Worm (Caenorhabditis elegans) whole organism, L4 larva: Measurements from ENCODE around the gene aman-1.
A peak's percentile ranks its signal among the peaks of the same experiment; 100 is the strongest.

Experiments
- F10B5.3 ChIP-seq: sonication (generic microtip); optimal IDR thresholded peaks from 2 replicates; lab custom pipeline; 2016; ENCODE audit warnings: mild to moderate bottlenecking, missing genetic modification characterization, missing compliant biosample characterization
- F44E2.7 ChIP-seq: fragments of 200-800 bp; sonication (Bioruptor generic); IDR thresholded peaks from 2 replicates; pipeline ENCODE4 v2.1.2; 2022; ENCODE audit warnings: missing genetic modification characterization, missing compliant biosample characterization
- F49E8.2 ChIP-seq: sonication (generic microtip); optimal IDR thresholded peaks from 2 replicates; lab custom pipeline; 2016; ENCODE audit warnings: missing compliant biosample characterization, mild to moderate bottlenecking, missing genetic modification characterization, borderline replicate concordance
- R02D3.7 ChIP-seq: fragments of 150-350 bp; sonication (generic microtip); optimal IDR thresholded peaks from 3 replicates; lab custom pipeline; 2014; ENCODE audit warnings: missing biosample characterization, missing genetic modification characterization
- T20F7.1 ChIP-seq: fragments of 200-800 bp; sonication (Bioruptor generic); optimal IDR thresholded peaks from 2 replicates; lab custom pipeline; 2018; ENCODE audit warnings: mild to moderate bottlenecking, missing genetic modification characterization, missing compliant biosample characterization
- Y105C5A.15 ChIP-seq: fragments of 200-800 bp; sonication (Bioruptor generic); IDR thresholded peaks from 2 replicates; pipeline ENCODE4 v1.3.6; 2022; ENCODE audit warnings: missing genetic modification characterization, missing compliant biosample characterization
- Y48G9A.11 ChIP-seq: fragments of 200-800 bp; sonication (Bioruptor generic); IDR thresholded peaks from 2 replicates; pipeline ENCODE4 v1.3.6; 2022; ENCODE audit warnings: missing genetic modification reagents, missing genetic modification characterization, missing compliant biosample characterization
- Y75B8A.6 ChIP-seq: fragments of 200-800 bp; sonication (Bioruptor generic); IDR thresholded peaks from 2 replicates; pipeline ENCODE4 v1.3.6; 2022; ENCODE audit warnings: missing genetic modification reagents, missing genetic modification characterization, missing compliant biosample characterization
- ZK337.2 ChIP-seq: fragments of 200-800 bp; sonication (Bioruptor generic); IDR thresholded peaks from 2 replicates; pipeline ENCODE4 v1.3.6; 2022; ENCODE audit warnings: missing genetic modification reagents, missing genetic modification characterization, missing compliant biosample characterization
- aha-1 ChIP-seq: fragments of 150-350 bp; peaks from one replicate; lab custom pipeline; 2014; ENCODE audit warnings: missing biosample characterization, missing genetic modification characterization
- aly-2 ChIP-seq: sonication (generic microtip); optimal IDR thresholded peaks from 2 replicates; lab custom pipeline; 2018; ENCODE audit warnings: missing biosample characterization, missing genetic modification characterization
- ceh-28 ChIP-seq: fragments of 150-350 bp; optimal IDR thresholded peaks from 2 replicates; lab custom pipeline; 2014; ENCODE audit warnings: missing biosample characterization, missing genetic modification reagents, missing genetic modification characterization
- ceh-32 ChIP-seq: sonication (generic microtip); optimal IDR thresholded peaks from 2 replicates; lab custom pipeline; 2016; ENCODE audit warnings: mild to moderate bottlenecking, missing genetic modification characterization, missing compliant biosample characterization; ENCODE audit not compliant: poor library complexity
- ceh-82 ChIP-seq: sonication (generic microtip); optimal IDR thresholded peaks from 2 replicates; lab custom pipeline; 2017; ENCODE audit warnings: missing biosample characterization, missing genetic modification characterization
- ces-1 ChIP-seq: fragments of 150-350 bp; sonication (generic microtip); optimal IDR thresholded peaks from 4 replicates; lab custom pipeline; 2014; ENCODE audit warnings: missing biosample characterization, missing genetic modification reagents, missing genetic modification characterization
- cey-2 ChIP-seq: sonication (generic microtip); optimal IDR thresholded peaks from 3 replicates; lab custom pipeline; 2017; ENCODE audit warnings: missing genetic modification characterization, mild to moderate bottlenecking, missing compliant biosample characterization, antibody characterized with exemption, borderline replicate concordance; ENCODE audit not compliant: insufficient read depth
- ctbp-1 ChIP-seq: fragments of 200-800 bp; sonication (Bioruptor generic); IDR thresholded peaks from 2 replicates; pipeline ENCODE4 v1.3.6; 2022; ENCODE audit warnings: missing genetic modification reagents, missing genetic modification characterization, missing compliant biosample characterization
- dmd-9 ChIP-seq: fragments of 200-800 bp; sonication (Bioruptor generic); IDR thresholded peaks from 2 replicates; pipeline ENCODE4 v1.3.6; 2022; ENCODE audit warnings: missing genetic modification reagents, missing genetic modification characterization, missing compliant biosample characterization
- dpl-1 ChIP-seq: fragments of 150-350 bp; optimal IDR thresholded peaks from 2 replicates; lab custom pipeline; 2014; ENCODE audit warnings: missing biosample characterization, missing genetic modification reagents, missing genetic modification characterization
- egl-27 ChIP-seq: sonication (generic microtip); optimal IDR thresholded peaks from 3 replicates; lab custom pipeline; 2017; ENCODE audit warnings: missing biosample characterization, missing genetic modification reagents, missing genetic modification characterization
- hlh-30 ChIP-seq: sonication (generic microtip); optimal IDR thresholded peaks from 2 replicates; lab custom pipeline; 2017; ENCODE audit warnings: antibody characterized with exemption, mild to moderate bottlenecking, missing genetic modification characterization, missing compliant biosample characterization; ENCODE audit not compliant: insufficient read depth
- hmg-1.1 ChIP-seq: fragments of 200-800 bp; sonication (Bioruptor generic); IDR thresholded peaks from 2 replicates; pipeline ENCODE4 v1.3.6; 2022; ENCODE audit warnings: missing genetic modification reagents, missing genetic modification characterization, missing compliant biosample characterization
- jun-1 ChIP-seq: fragments of 150-350 bp; optimal IDR thresholded peaks from 2 replicates; lab custom pipeline; 2014; ENCODE audit warnings: missing biosample characterization, missing genetic modification reagents, missing genetic modification characterization
- lim-7 ChIP-seq: fragments of 200-800 bp; sonication (Bioruptor generic); IDR thresholded peaks from 2 replicates; pipeline ENCODE4 v1.3.6; 2022; ENCODE audit warnings: missing genetic modification characterization, missing compliant biosample characterization
- lin-1 ChIP-seq: fragments of 200-800 bp; sonication (Bioruptor generic); IDR thresholded peaks from 2 replicates; pipeline ENCODE4 v1.3.6; 2022; ENCODE audit warnings: missing genetic modification reagents, missing genetic modification characterization, missing compliant biosample characterization
- lin-15B ChIP-seq: fragments of 150-350 bp; sonication (generic microtip); optimal IDR thresholded peaks from 3 replicates; lab custom pipeline; 2014; ENCODE audit warnings: missing biosample characterization, missing genetic modification characterization
- lin-29 ChIP-seq: fragments of 200-800 bp; sonication (Bioruptor generic); IDR thresholded peaks from 2 replicates; pipeline ENCODE4 v1.3.6; 2022; ENCODE audit warnings: missing genetic modification reagents, missing genetic modification characterization, missing compliant biosample characterization
- lin-38 ChIP-seq: fragments of 200-800 bp; sonication (Bioruptor generic); IDR thresholded peaks from 2 replicates; pipeline ENCODE4 v1.3.6; 2022; ENCODE audit warnings: missing genetic modification reagents, missing genetic modification characterization, missing compliant biosample characterization
- lir-3 ChIP-seq: sonication (generic microtip); optimal IDR thresholded peaks from 2 replicates; lab custom pipeline; 2016; ENCODE audit warnings: mild to moderate bottlenecking, missing genetic modification characterization, missing compliant biosample characterization
- lsy-2 ChIP-seq, 2 experiments: fragments of 150-350 bp in 1 of 2; sonication (generic microtip) in 1 of 2; optimal IDR thresholded peaks; 2 replicates each; lab custom pipeline; 2014 to 2017; ENCODE audit warnings: missing biosample characterization in 2 of 2, missing genetic modification characterization in 2 of 2
- mdl-1 ChIP-seq, 2 experiments: fragments of 150-350 bp in 1 of 2; sonication (generic microtip) in 1 of 2; optimal IDR thresholded peaks; 2 replicates each; lab custom pipeline; 2014 to 2017; ENCODE audit warnings: missing biosample characterization in 2 of 2, missing genetic modification characterization in 2 of 2
- mdt-29 ChIP-seq: fragments of 200-800 bp; sonication (Bioruptor generic); IDR thresholded peaks from 2 replicates; pipeline ENCODE4 v1.3.6; 2022; ENCODE audit warnings: missing genetic modification reagents, missing genetic modification characterization, missing compliant biosample characterization
- mep-1 ChIP-seq: fragments of 150-350 bp; sonication (generic microtip); optimal IDR thresholded peaks from 3 replicates; lab custom pipeline; 2014; ENCODE audit warnings: missing biosample characterization, missing genetic modification characterization
- mes-2 ChIP-seq: sonication (generic microtip); optimal IDR thresholded peaks from 2 replicates; lab custom pipeline; 2016; ENCODE audit warnings: missing genotype, mild to moderate bottlenecking, missing genetic modification characterization, missing compliant biosample characterization; ENCODE audit not compliant: poor library complexity, severe bottlenecking
- nhr-10 ChIP-seq: fragments of 150-350 bp; optimal IDR thresholded peaks from 2 replicates; lab custom pipeline; 2014; ENCODE audit warnings: missing biosample characterization, missing genetic modification characterization
- nhr-102 ChIP-seq: sonication (generic microtip); optimal IDR thresholded peaks from 2 replicates; lab custom pipeline; 2016; ENCODE audit warnings: mild to moderate bottlenecking, missing genetic modification characterization, moderate library complexity, missing compliant biosample characterization
- nhr-11 ChIP-seq: fragments of 150-350 bp; optimal IDR thresholded peaks from 2 replicates; lab custom pipeline; 2014; ENCODE audit warnings: missing biosample characterization, missing genetic modification characterization
- nhr-237 ChIP-seq: sonication (generic microtip); optimal IDR thresholded peaks from 2 replicates; lab custom pipeline; 2017; ENCODE audit warnings: missing biosample characterization, missing genetic modification characterization
- nhr-25 ChIP-seq: sonication (generic microtip); optimal IDR thresholded peaks from 2 replicates; lab custom pipeline; 2017; ENCODE audit warnings: missing genetic modification characterization, mild to moderate bottlenecking, missing compliant biosample characterization, antibody characterized with exemption, moderate library complexity, borderline replicate concordance; ENCODE audit not compliant: insufficient read depth
- nhr-28 ChIP-seq: fragments of 150-350 bp; optimal IDR thresholded peaks from 2 replicates; lab custom pipeline; 2014; ENCODE audit warnings: missing biosample characterization, missing genetic modification characterization
- nhr-6 ChIP-seq: fragments of 150-350 bp; optimal IDR thresholded peaks from 2 replicates; lab custom pipeline; 2014; ENCODE audit warnings: missing biosample characterization, missing genetic modification characterization
- nhr-76 ChIP-seq: fragments of 150-350 bp; optimal IDR thresholded peaks from 2 replicates; lab custom pipeline; 2014; ENCODE audit warnings: missing biosample characterization, missing genetic modification characterization
- pha-4 ChIP-seq, 2 experiments: fragments of 150-350 bp in 1 of 2; fragments of 200-800 bp in 1 of 2; sonication (Bioruptor generic) in 1 of 2; IDR thresholded peaks in 1 of 2; optimal IDR thresholded peaks in 1 of 2; 2 replicates each; pipeline versions ENCODE4 v1.3.6 to Lab custom; 2014 to 2022; ENCODE audit warnings: missing genetic modification characterization in 2 of 2, missing genetic modification reagents in 2 of 2, missing biosample characterization in 1 of 2, missing compliant biosample characterization in 1 of 2
- snpc-4 ChIP-seq: fragments of 150-350 bp; optimal IDR thresholded peaks from 2 replicates; lab custom pipeline; 2014; ENCODE audit warnings: missing biosample characterization, missing genetic modification characterization
- tag-97 ChIP-seq: fragments of 200-800 bp; sonication (Bioruptor generic); IDR thresholded peaks from 2 replicates; pipeline ENCODE4 v1.3.6; 2022; ENCODE audit warnings: missing genetic modification characterization, missing compliant biosample characterization
- zag-1 ChIP-seq: fragments of 150-350 bp; optimal IDR thresholded peaks from 2 replicates; lab custom pipeline; 2014; ENCODE audit warnings: missing biosample characterization, missing genetic modification characterization
- zfp-3 ChIP-seq: fragments of 200-800 bp; sonication (Bioruptor generic); conservative IDR thresholded peaks from 2 replicates; pipeline ENCODE4 v1.3.6; 2022; ENCODE audit warnings: missing genetic modification reagents, missing genetic modification characterization, missing compliant biosample characterization
- zip-11 ChIP-seq: fragments of 200-800 bp; sonication (Bioruptor generic); IDR thresholded peaks from 2 replicates; pipeline ENCODE4 v1.3.6; 2022; ENCODE audit warnings: missing genetic modification characterization, missing compliant biosample characterization
- zip-2 ChIP-seq: fragments of 150-350 bp; optimal IDR thresholded peaks from 2 replicates; lab custom pipeline; 2014; ENCODE audit warnings: missing biosample characterization, missing genetic modification characterization
- ztf-11 ChIP-seq: fragments of 150-350 bp; optimal IDR thresholded peaks from 2 replicates; lab custom pipeline; 2014; ENCODE audit warnings: missing biosample characterization, missing genetic modification characterization
- ztf-7 ChIP-seq: fragments of 150-350 bp; optimal IDR thresholded peaks from 2 replicates; lab custom pipeline; 2014; ENCODE audit warnings: missing biosample characterization, missing genetic modification characterization

The aman-1 gene

ce11 chrX:4706755-4707226 is 26.1 kb upstream of the aman-1 start, which contains the start of gene dhhc-10 (continued):
- no peak for TF ChIP-seq ces-1 (GFP tag; lab: Kevin White, UChicago)
- TF ChIP-seq ceh-32 (tag; lab: Kevin White, UChicago), result no peak
- no peak for TF ChIP-seq jun-1
- no peak for TF ChIP-seq R02D3.7
- no peak for TF ChIP-seq ctbp-1 (GFP tag; lab: Robert Waterston, UW)
- TF ChIP-seq nhr-25, result no peak
- no peak for TF ChIP-seq lin-29 (GFP tag; lab: Robert Waterston, UW)
- TF ChIP-seq hlh-30 (tag; lab: Kevin White, UChicago), result peak; percentile 43
- TF ChIP-seq mep-1 (tag; lab: Kevin White, UChicago), result peak; percentile 67
- TF ChIP-seq zip-2 (tag; lab: Kevin White, UChicago), result no peak
- TF ChIP-seq T20F7.1 (GFP tag; lab: Kevin White, UChicago), result peak; percentile 20
- TF ChIP-seq nhr-76, result no peak
- no peak for TF ChIP-seq egl-27 (tag; lab: Kevin White, UChicago)
- TF ChIP-seq nhr-237 (tag; lab: Kevin White, UChicago), result no peak
- no peak for TF ChIP-seq lin-1 (GFP tag; lab: Robert Waterston, UW)
- TF ChIP-seq dmd-9 (GFP tag; lab: Robert Waterston, UW), result no peak
- TF ChIP-seq lir-3 (tag; lab: Kevin White, UChicago), result no peak
- peak; percentile 79 for TF ChIP-seq nhr-6 (tag; lab: Kevin White, UChicago)
- TF ChIP-seq lin-15B (tag; lab: Kevin White, UChicago), result no peak
- no peak for TF ChIP-seq Y75B8A.6 (GFP tag; lab: Robert Waterston, UW)
- no peak for TF ChIP-seq Y48G9A.11 (GFP tag; lab: Robert Waterston, UW)
- TF ChIP-seq cey-2, result no peak
- no peak for TF ChIP-seq zfp-3
- no peak for TF ChIP-seq snpc-4 (tag; lab: Kevin White, UChicago)
- TF ChIP-seq mdl-1 (tag; optimal IDR thresholded peaks at IDR 0.05; lab: Kevin White, UChicago), result peak in 1 of 2 experiments; percentile 1
- TF ChIP-seq nhr-10 (tag; lab: Kevin White, UChicago), result no peak
- 0 out of 2 replicates have a peak, but pooled peaks have one; percentile 14 for TF ChIP-seq lin-38 (GFP tag; lab: Robert Waterston, UW)
- no peak for TF ChIP-seq ZK337.2
- peak; percentile 28 for TF ChIP-seq nhr-102 (tag; lab: Kevin White, UChicago)
- peak in 1 of 2 experiments; percentile 73 for TF ChIP-seq lsy-2 (tag; optimal IDR thresholded peaks at IDR 0.05; lab: Kevin White, UChicago)
- TF ChIP-seq tag-97 (GFP tag; lab: Robert Waterston, UW), result no peak
- TF ChIP-seq dpl-1 (GFP tag; lab: Kevin White, UChicago), result peak; percentile 37
- TF ChIP-seq ceh-28 (tag; lab: Kevin White, UChicago), result no peak
- TF ChIP-seq ztf-11, result no peak
- TF ChIP-seq lim-7, result no peak
- TF ChIP-seq Y105C5A.15 (GFP tag; lab: Robert Waterston, UW), result no peak
- peak; percentile 69 for TF ChIP-seq aha-1
- TF ChIP-seq ztf-7 (tag; lab: Kevin White, UChicago), result no peak
- TF ChIP-seq ceh-82, result no peak
- TF ChIP-seq aly-2 (tag; lab: Kevin White, UChicago), result no peak
- TF ChIP-seq F49E8.2 (tag; lab: Kevin White, UChicago), result no peak
- TF ChIP-seq nhr-28 (tag; lab: Kevin White, UChicago), result peak; percentile 74
- no peak for TF ChIP-seq pha-4 (GFP tag; IDR thresholded peaks at IDR 0.05; lab: Robert Waterston, UW)
- peak; percentile 47 for TF ChIP-seq pha-4 (tag; optimal IDR thresholded peaks at IDR 0.05; lab: Kevin White, UChicago)
- TF ChIP-seq mdt-29 (GFP tag; lab: Robert Waterston, UW), result no peak
- 0 out of 2 replicates have a peak, but pooled peaks have one; percentile 35 for TF ChIP-seq hmg-1.1 (GFP tag; lab: Robert Waterston, UW)
- no peak for TF ChIP-seq zag-1 (tag; lab: Kevin White, UChicago)
- TF ChIP-seq F44E2.7 (GFP tag; lab: Robert Waterston, UW), result no peak
- TF ChIP-seq nhr-11, result no peak
- no peak for TF ChIP-seq zip-11 (GFP tag; lab: Robert Waterston, UW)
- peak; percentile 74 for TF ChIP-seq mes-2 (tag; lab: Kevin White, UChicago)
- TF ChIP-seq F10B5.3, result no peak
